Worm (Caenorhabditis elegans) whole organism, young adult: ENCODE results near the gene bre-1.

Experiments
- rpc-1 ChIP-seq, 2 experiments: fragments of 150-350 bp in 1 of 2; sonication (generic microtip) in 1 of 2; optimal IDR thresholded peaks; 2 replicates each; lab custom pipeline; 2014 to 2018; ENCODE audit warnings: missing biosample characterization in 1 of 2, missing genetic modification characterization in 1 of 2, missing genetic modification reagents in 1 of 2, missing genotype in 1 of 2
- unc-62 ChIP-seq: fragments of 150-350 bp; optimal IDR thresholded peaks from 2 replicates; lab custom pipeline; 2014; ENCODE audit warnings: missing biosample characterization, missing genetic modification reagents, missing genetic modification characterization

- no peak for TF ChIP-seq rpc-1 (optimal IDR thresholded peaks at IDR 0.05; lab: Kevin White, UChicago)
- TF ChIP-seq rpc-1 (tag; optimal IDR thresholded peaks at IDR 0.05; lab: Kevin White, UChicago), result no peak
- no peak for TF ChIP-seq unc-62 (GFP tag; lab: Kevin White, UChicago)
Observed at ce11 chrIV:9010257-9010656, 23.2 kb downstream of the bre-1 start, which contains the start of gene C53D6.11.
